Worm (Caenorhabditis elegans): ENCODE data around the gene gex-2.

DNA sequence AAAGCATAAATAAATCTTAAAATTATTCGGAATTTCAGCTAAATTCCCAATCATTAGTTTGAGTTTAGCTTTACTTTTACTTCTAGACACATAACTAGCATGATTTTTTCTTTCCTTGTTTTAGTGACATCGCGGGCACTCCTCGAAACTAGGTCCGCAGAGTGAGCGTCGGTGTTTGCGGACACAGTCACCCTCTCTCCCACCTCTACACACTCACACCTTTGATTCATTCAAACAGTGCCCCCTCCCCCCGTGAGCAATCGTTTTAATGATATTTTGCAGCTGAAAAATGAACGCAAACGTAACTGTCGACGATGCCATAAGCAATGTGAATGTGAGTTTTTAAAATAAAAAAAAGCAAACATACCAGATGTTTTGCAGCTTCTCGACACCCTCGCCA lies at the start of gene gex-2:
- TF ChIP-seq scrt-1 (GFP tag; IDR thresholded peaks at IDR 0.05) (no peak), ama-1 (optimal IDR thresholded peaks at IDR 0.05) (no peak), hnd-1 (tag; optimal IDR thresholded peaks at IDR 0.05) (no peak), hmbx-1 (tag; optimal IDR thresholded peaks at IDR 0.05) (no peak), ets-7 (tag; optimal IDR thresholded peaks at IDR 0.05) (no peak), flt-1 (GFP tag; IDR thresholded peaks at IDR 0.05) (no peak), ceh-36 (tag; optimal IDR thresholded peaks at IDR 0.05) (no peak), sea-1 (GFP tag; conservative IDR thresholded peaks at IDR 0.05) (no peak), tbx-37 (GFP tag; conservative IDR thresholded peaks at IDR 0.05) (no peak), hmg-4 (GFP tag; optimal IDR thresholded peaks at IDR 0.05) (peak; percentile 54), tbx-11 (GFP tag; IDR thresholded peaks at IDR 0.05) (no peak), B0310.2 (tag; optimal IDR thresholded peaks at IDR 0.05) (no peak), F13C5.2 (tag; optimal IDR thresholded peaks at IDR 0.05) (peak; percentile 23)

Data from whole organism, early embryonic.